Worm (Caenorhabditis elegans) whole organism, young adult: ENCODE measurements around the gene madf-4.

Experiments used
- C06A6.2 ChIP-seq: fragments of 200-800 bp; sonication (Bioruptor generic); conservative IDR thresholded peaks from 2 replicates; pipeline ENCODE4 v1.3.6; 2022; ENCODE audit warnings: missing genetic modification characterization, missing compliant biosample characterization
- C17E4.6 ChIP-seq: fragments of 200-800 bp; sonication (Bioruptor generic); IDR thresholded peaks from 2 replicates; pipeline ENCODE4 v1.3.6; 2022; ENCODE audit warnings: missing genetic modification reagents, missing genetic modification characterization, missing compliant biosample characterization
- D2030.7 ChIP-seq: fragments of 200-800 bp; sonication (Bioruptor generic); IDR thresholded peaks from 2 replicates; pipeline ENCODE4 v1.3.6; 2022; ENCODE audit warnings: missing genetic modification reagents, missing genetic modification characterization, missing compliant biosample characterization
- F37B4.10 ChIP-seq: fragments of 200-800 bp; sonication (Bioruptor generic); IDR thresholded peaks from 2 replicates; pipeline ENCODE4 v1.3.6; 2022; ENCODE audit warnings: missing genetic modification characterization, missing compliant biosample characterization
- F39B2.1 ChIP-seq: fragments of 200-800 bp; sonication (Bioruptor generic); IDR thresholded peaks from 2 replicates; pipeline ENCODE4 v1.3.6; 2022; ENCODE audit warnings: missing genetic modification reagents, missing genetic modification characterization, missing compliant biosample characterization
- F52B5.7 ChIP-seq: sonication (generic microtip); optimal IDR thresholded peaks from 2 replicates; lab custom pipeline; 2016; ENCODE audit warnings: mild to moderate bottlenecking, missing genetic modification characterization, missing compliant biosample characterization
- K11D2.4 ChIP-seq: fragments of 200-800 bp; sonication (Bioruptor generic); IDR thresholded peaks from 2 replicates; pipeline ENCODE4 v1.3.6; 2022; ENCODE audit warnings: missing genetic modification reagents, missing genetic modification characterization, missing compliant biosample characterization
- T07F8.4 ChIP-seq: sonication (generic microtip); optimal IDR thresholded peaks from 2 replicates; lab custom pipeline; 2016; ENCODE audit warnings: mild to moderate bottlenecking, missing genetic modification characterization, moderate library complexity, missing compliant biosample characterization
- T26A5.8 ChIP-seq: sonication (generic microtip); optimal IDR thresholded peaks from 2 replicates; lab custom pipeline; 2016; ENCODE audit warnings: missing genetic modification characterization, missing compliant biosample characterization
- Y56A3A.18 ChIP-seq: fragments of 200-800 bp; sonication (Bioruptor generic); IDR thresholded peaks from 2 replicates; pipeline ENCODE4 v1.3.6; 2022; ENCODE audit warnings: missing genetic modification reagents, missing genetic modification characterization, missing compliant biosample characterization
- Y67H2A.10 ChIP-seq: fragments of 200-800 bp; sonication (Bioruptor generic); conservative IDR thresholded peaks from 2 replicates; pipeline ENCODE4 v1.3.6; 2022; ENCODE audit warnings: missing genetic modification reagents, missing genetic modification characterization, missing compliant biosample characterization
- Y79H2A.3 ChIP-seq: fragments of 200-800 bp; sonication (Bioruptor generic); conservative IDR thresholded peaks from 2 replicates; pipeline ENCODE4 v1.3.6; 2022; ENCODE audit warnings: missing genetic modification reagents, missing genetic modification characterization, missing compliant biosample characterization
- ZK185.1 ChIP-seq: sonication (generic microtip); optimal IDR thresholded peaks from 2 replicates; lab custom pipeline; 2016; ENCODE audit warnings: mild to moderate bottlenecking, missing genetic modification characterization, missing compliant biosample characterization; ENCODE audit not compliant: poor library complexity, severe bottlenecking
- bed-2 ChIP-seq: fragments of 200-800 bp; sonication (Bioruptor generic); IDR thresholded peaks from 2 replicates; pipeline ENCODE4 v1.3.6; 2022; ENCODE audit warnings: missing genetic modification reagents, missing genetic modification characterization, missing compliant biosample characterization
- ceh-100 ChIP-seq: fragments of 200-800 bp; sonication (Bioruptor generic); IDR thresholded peaks from 2 replicates; pipeline ENCODE4 v1.3.6; 2022; ENCODE audit warnings: missing genetic modification reagents, missing genetic modification characterization, missing compliant biosample characterization
- ceh-58 ChIP-seq: fragments of 200-800 bp; sonication (Bioruptor generic); IDR thresholded peaks from 2 replicates; pipeline ENCODE4 v1.3.6; 2022; ENCODE audit warnings: missing genetic modification characterization, missing compliant biosample characterization
- ceh-91 ChIP-seq: fragments of 200-800 bp; sonication (Bioruptor generic); IDR thresholded peaks from 2 replicates; pipeline ENCODE4 v1.3.6; 2022; ENCODE audit warnings: missing genetic modification reagents, missing genetic modification characterization, missing compliant biosample characterization
- ekl-4 ChIP-seq: fragments of 200-800 bp; sonication (Bioruptor generic); IDR thresholded peaks from 2 replicates; pipeline ENCODE4 v1.3.6; 2022; ENCODE audit warnings: missing genetic modification reagents, missing genetic modification characterization, missing compliant biosample characterization
- ets-4 ChIP-seq: fragments of 200-800 bp; sonication (Bioruptor generic); optimal IDR thresholded peaks from 2 replicates; lab custom pipeline; 2018; ENCODE audit warnings: mild to moderate bottlenecking, missing genetic modification characterization, missing compliant biosample characterization
- fkh-3 ChIP-seq: sonication (generic microtip); optimal IDR thresholded peaks from 2 replicates; lab custom pipeline; 2016; ENCODE audit warnings: mild to moderate bottlenecking, missing genetic modification characterization, missing compliant biosample characterization
- hlh-26 ChIP-seq: fragments of 200-800 bp; sonication (Bioruptor generic); conservative IDR thresholded peaks from 2 replicates; pipeline ENCODE4 v1.3.6; 2022; ENCODE audit warnings: missing genetic modification reagents, missing genetic modification characterization, missing compliant biosample characterization
- hmg-1.2 ChIP-seq: fragments of 200-800 bp; sonication (Bioruptor generic); IDR thresholded peaks from 2 replicates; pipeline ENCODE4 v1.3.6; 2022; ENCODE audit warnings: missing genetic modification reagents, missing genetic modification characterization, missing compliant biosample characterization
- hrde-1 ChIP-seq: sonication (generic microtip); optimal IDR thresholded peaks from 2 replicates; lab custom pipeline; 2016; ENCODE audit warnings: missing genetic modification characterization, mild to moderate bottlenecking, missing compliant biosample characterization, moderate library complexity, missing genotype, missing genetic modification reagents, borderline replicate concordance
- let-526 ChIP-seq: fragments of 200-800 bp; sonication (Bioruptor generic); IDR thresholded peaks from 2 replicates; pipeline ENCODE4 v1.3.6; 2022; ENCODE audit warnings: missing genetic modification reagents, missing genetic modification characterization, missing compliant biosample characterization
- let-607 ChIP-seq, 2 experiments: fragments of 200-800 bp in 1 of 2; sonication (Bioruptor generic) in 1 of 2; sonication (generic microtip) in 1 of 2; optimal IDR thresholded peaks; 2 replicates each; lab custom pipeline; 2016 to 2018; ENCODE audit warnings: mild to moderate bottlenecking in 2 of 2, missing compliant biosample characterization in 2 of 2, missing genetic modification characterization in 2 of 2, moderate library complexity in 2 of 2, missing genotype in 1 of 2
- lin-40 ChIP-seq: sonication (generic microtip); optimal IDR thresholded peaks from 2 replicates; lab custom pipeline; 2016; ENCODE audit warnings: missing genetic modification characterization, mild to moderate bottlenecking, missing compliant biosample characterization, missing genotype, missing genetic modification reagents
- lir-1 ChIP-seq: fragments of 200-800 bp; sonication (Bioruptor generic); conservative IDR thresholded peaks from 2 replicates; pipeline ENCODE4 v1.3.6; 2022; ENCODE audit warnings: missing genetic modification reagents, missing genetic modification characterization, missing compliant biosample characterization
- lsl-1 ChIP-seq: fragments of 200-800 bp; sonication (Bioruptor generic); optimal IDR thresholded peaks from 2 replicates; lab custom pipeline; 2018; ENCODE audit warnings: mild to moderate bottlenecking, missing genetic modification characterization, moderate library complexity, missing compliant biosample characterization
- lsy-27 ChIP-seq: sonication (generic microtip); optimal IDR thresholded peaks from 2 replicates; lab custom pipeline; 2017; ENCODE audit warnings: missing genetic modification characterization, mild to moderate bottlenecking, missing compliant biosample characterization, antibody characterized with exemption, missing genotype, borderline replicate concordance; ENCODE audit not compliant: insufficient read depth
- madf-6 ChIP-seq: fragments of 200-800 bp; sonication (Bioruptor generic); IDR thresholded peaks from 2 replicates; pipeline ENCODE4 v1.3.6; 2022; ENCODE audit warnings: missing genetic modification reagents, missing genetic modification characterization, missing compliant biosample characterization
- madf-8 ChIP-seq: fragments of 200-800 bp; sonication (Bioruptor generic); conservative IDR thresholded peaks from 2 replicates; pipeline ENCODE4 v1.3.6; 2022; ENCODE audit warnings: missing genetic modification reagents, missing genetic modification characterization, missing compliant biosample characterization
- mcd-1 ChIP-seq: fragments of 200-800 bp; sonication (Bioruptor generic); IDR thresholded peaks from 2 replicates; pipeline ENCODE4 v1.3.6; 2022; ENCODE audit warnings: missing genetic modification reagents, missing genetic modification characterization, missing compliant biosample characterization
- nfya-1 ChIP-seq: sonication (generic microtip); optimal IDR thresholded peaks from 2 replicates; lab custom pipeline; 2017; ENCODE audit warnings: antibody characterized with exemption, missing compliant biosample characterization, missing genetic modification characterization, borderline replicate concordance; ENCODE audit not compliant: insufficient read depth
- nhr-120 ChIP-seq: fragments of 200-800 bp; sonication (Bioruptor generic); IDR thresholded peaks from 2 replicates; pipeline ENCODE4 v1.3.6; 2022; ENCODE audit warnings: missing genetic modification characterization, missing compliant biosample characterization
- rcor-1 ChIP-seq: fragments of 200-800 bp; sonication (Bioruptor generic); IDR thresholded peaks from 2 replicates; pipeline ENCODE4 v1.3.6; 2022; ENCODE audit warnings: missing genetic modification reagents, missing genetic modification characterization, missing compliant biosample characterization
- repo-1 ChIP-seq: sonication (generic microtip); optimal IDR thresholded peaks from 2 replicates; lab custom pipeline; 2017; ENCODE audit warnings: mild to moderate bottlenecking, missing genetic modification characterization, missing compliant biosample characterization
- sea-2 ChIP-seq: fragments of 200-800 bp; sonication (Bioruptor generic); IDR thresholded peaks from 2 replicates; pipeline ENCODE4 v1.3.6; 2022; ENCODE audit warnings: missing genetic modification characterization, missing compliant biosample characterization
- snpc-1.3 ChIP-seq: sonication (generic microtip); optimal IDR thresholded peaks from 2 replicates; lab custom pipeline; 2017; ENCODE audit warnings: missing genetic modification characterization, mild to moderate bottlenecking, missing compliant biosample characterization, antibody characterized with exemption, moderate library complexity, missing genotype, missing genetic modification reagents; ENCODE audit not compliant: insufficient read depth
- snpc-4 ChIP-seq, 5 experiments: fragments of 150-350 bp in 1 of 5; sonication (generic microtip) in 4 of 5; optimal IDR thresholded peaks; 2 replicates each; lab custom pipeline; 2014 to 2018; ENCODE audit warnings: missing genetic modification characterization in 5 of 5, missing biosample characterization in 3 of 5, antibody characterized with exemption in 2 of 5, mild to moderate bottlenecking in 2 of 5, missing compliant biosample characterization in 2 of 5, missing genotype in 2 of 5, moderate library complexity in 2 of 5, missing genetic modification reagents in 1 of 5
- somi-1 ChIP-seq: fragments of 200-800 bp; sonication (Bioruptor generic); optimal IDR thresholded peaks from 2 replicates; lab custom pipeline; 2018; ENCODE audit warnings: mild to moderate bottlenecking, missing genetic modification characterization, missing compliant biosample characterization
- tbp1 ChIP-seq: fragments of 200-800 bp; sonication (Bioruptor generic); optimal IDR thresholded peaks from 2 replicates; lab custom pipeline; 2018; ENCODE audit warnings: mild to moderate bottlenecking, missing genetic modification characterization, missing compliant biosample characterization
- unc-62 ChIP-seq: fragments of 150-350 bp; optimal IDR thresholded peaks from 2 replicates; lab custom pipeline; 2014; ENCODE audit warnings: missing biosample characterization, missing genetic modification reagents, missing genetic modification characterization
- xnd-1 ChIP-seq: sonication (generic microtip); optimal IDR thresholded peaks from 2 replicates; lab custom pipeline; 2016; ENCODE audit warnings: missing genotype, missing genetic modification reagents, missing genetic modification characterization, missing compliant biosample characterization
- ztf-22 ChIP-seq: fragments of 200-800 bp; sonication (Bioruptor generic); optimal IDR thresholded peaks from 2 replicates; lab custom pipeline; 2018; ENCODE audit warnings: mild to moderate bottlenecking, missing genetic modification characterization, moderate library complexity, missing compliant biosample characterization
- ztf-6 ChIP-seq: fragments of 200-800 bp; sonication (Bioruptor generic); IDR thresholded peaks from 2 replicates; pipeline ENCODE4 v1.3.6; 2022; ENCODE audit warnings: missing genetic modification reagents, missing genetic modification characterization, missing compliant biosample characterization

The madf-4 gene

ce11 chrV:9970119-9970518, 7.8 kb upstream of the madf-4 start (continued):
- peak; percentile 66; the same call in 1 of the 2 replicates for TF ChIP-seq Y67H2A.10 (GFP tag; lab: Robert Waterston, UW)
- no peak for TF ChIP-seq nfya-1 (tag; lab: Kevin White, UChicago)
- no peak for TF ChIP-seq lsy-27 (tag; lab: Kevin White, UChicago)
- TF ChIP-seq let-526 (GFP tag; lab: Robert Waterston, UW): 0 out of 2 replicates have a peak, but pooled peaks have one; percentile 34
- TF ChIP-seq C06A6.2: peak; percentile 61
- peak; percentile 43; the same call in 1 of the 2 replicates for TF ChIP-seq K11D2.4
- TF ChIP-seq ZK185.1 (tag; lab: Kevin White, UChicago): peak; percentile 94
- TF ChIP-seq C17E4.6 (GFP tag; lab: Robert Waterston, UW): peak; percentile 72; the same call in 1 of the 2 replicates
- peak; percentile 76 for TF ChIP-seq ceh-100 (GFP tag; lab: Robert Waterston, UW)
- 0 out of 2 replicates have a peak, but pooled peaks have one; percentile 27 for TF ChIP-seq hlh-26 (GFP tag; lab: Robert Waterston, UW)
- TF ChIP-seq ztf-6 (GFP tag; lab: Robert Waterston, UW): peak; percentile 56; the same call in 1 of the 2 replicates
- peak; percentile 85 for TF ChIP-seq somi-1 (GFP tag; lab: Kevin White, UChicago)
- peak; percentile 87 for TF ChIP-seq snpc-4 (GFP tag; optimal IDR thresholded peaks at IDR 0.05; lab: Kevin White, UChicago)
- TF ChIP-seq snpc-4 (tag; optimal IDR thresholded peaks at IDR 0.05; lab: Kevin White, UChicago): peak in 3 of 4 experiments; percentile 72 to 78 (median 74)
- TF ChIP-seq xnd-1 (tag; lab: Kevin White, UChicago): peak; percentile 16
- TF ChIP-seq hmg-1.2: peak; percentile 78
- TF ChIP-seq lsl-1 (GFP tag; lab: Kevin White, UChicago): peak; percentile 53
- peak; percentile 62 to 73 for TF ChIP-seq let-607 (tag; optimal IDR thresholded peaks at IDR 0.05; lab: Kevin White, UChicago)
- TF ChIP-seq tbp1 (GFP tag; lab: Kevin White, UChicago): peak; percentile 99
- TF ChIP-seq fkh-3 (tag; lab: Kevin White, UChicago): peak; percentile 94
- TF ChIP-seq repo-1 (tag; lab: Kevin White, UChicago): peak; percentile 94
- TF ChIP-seq ztf-22 (GFP tag; lab: Kevin White, UChicago): peak; percentile 75
- TF ChIP-seq ceh-58 (GFP tag; lab: Robert Waterston, UW): peak; percentile 95; the same call in 1 of the 2 replicates
- TF ChIP-seq hrde-1 (tag; lab: Kevin White, UChicago): peak; percentile 86
- peak; percentile 71 for TF ChIP-seq madf-6 (GFP tag; lab: Robert Waterston, UW)
- TF ChIP-seq F52B5.7 (tag; lab: Kevin White, UChicago): peak; percentile 91
- TF ChIP-seq rcor-1 (GFP tag; lab: Robert Waterston, UW): peak; percentile 69
- TF ChIP-seq Y79H2A.3 (GFP tag; lab: Robert Waterston, UW): no peak
- peak; percentile 81 for TF ChIP-seq mcd-1
- peak; percentile 93 for TF ChIP-seq Y56A3A.18 (GFP tag; lab: Robert Waterston, UW)
- TF ChIP-seq T07F8.4 (tag; lab: Kevin White, UChicago): peak; percentile 94
- peak; percentile 77 for TF ChIP-seq lin-40 (tag; lab: Kevin White, UChicago)
- TF ChIP-seq lir-1: peak; percentile 42; the same call in 1 of the 2 replicates
- TF ChIP-seq D2030.7 (GFP tag; lab: Robert Waterston, UW): peak; percentile 58
- 0 out of 2 replicates have a peak, but pooled peaks have one; percentile 16 for TF ChIP-seq madf-8 (GFP tag; lab: Robert Waterston, UW)
- no peak; the same call in 1 of the 2 replicates for TF ChIP-seq ceh-91 (GFP tag; lab: Robert Waterston, UW)
- TF ChIP-seq sea-2: peak; percentile 74; the same call in 1 of the 2 replicates
- TF ChIP-seq snpc-1.3: peak; percentile 92
- peak; percentile 47; the same call in 1 of the 2 replicates for TF ChIP-seq F39B2.1 (GFP tag; lab: Robert Waterston, UW)
- peak; percentile 81 for TF ChIP-seq T26A5.8 (tag; lab: Kevin White, UChicago)
- no peak for TF ChIP-seq unc-62 (GFP tag; lab: Kevin White, UChicago)
- TF ChIP-seq ets-4 (GFP tag; lab: Kevin White, UChicago): peak; percentile 84
- peak; percentile 82 for TF ChIP-seq ekl-4 (GFP tag; lab: Robert Waterston, UW)
- no peak for TF ChIP-seq bed-2 (GFP tag; lab: Robert Waterston, UW)
- TF ChIP-seq F37B4.10 (GFP tag; lab: Robert Waterston, UW): 0 out of 2 replicates have a peak, but pooled peaks have one; percentile 65
- TF ChIP-seq nhr-120 (GFP tag; lab: Robert Waterston, UW): peak; percentile 96
